Fruit fly (Drosophila melanogaster) S2 (cell line): ENCODE data around the gene Ras85D.

Source experiments
- CG8478 ChIP-seq: fragments of >200 bp; optimal IDR thresholded peaks from 2 replicates; lab custom pipeline; 2018
- CTCF ChIP-seq, 2 experiments: fragments of >200 bp; optimal IDR thresholded peaks; 2 replicates each; lab custom pipeline; 2018

DNA sequence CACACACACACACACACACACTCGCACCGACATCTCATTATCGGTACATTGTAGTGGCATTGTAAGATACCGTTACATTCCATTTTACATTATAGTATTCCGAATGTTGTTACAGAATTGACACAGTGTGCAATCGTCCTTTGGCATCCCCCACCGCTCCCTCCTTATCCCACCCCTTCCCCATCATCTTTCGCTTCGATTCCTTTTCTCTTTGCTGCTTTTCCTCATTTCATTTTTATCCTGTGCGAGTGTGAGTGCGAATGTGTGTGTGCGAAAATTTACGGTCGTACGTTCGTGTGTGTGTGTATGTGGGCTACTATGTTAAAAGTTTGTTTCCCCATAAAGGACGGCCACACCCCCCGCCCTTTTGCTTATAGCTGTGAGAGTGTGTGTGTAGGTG, 20.8 kb downstream of the Ras85D start:
- TF ChIP-seq CTCF (optimal IDR thresholded peaks at IDR 0.05; lab: Kevin White, UChicago) (no peak), CG8478 (no peak)
